Fruit fly (Drosophila melanogaster) whole organism, embryonic: ENCODE measurements around the gene Idua.

ENCODE experiments used
- Adf1 ChIP-seq: fragments of 200-800 bp; sonication (Bioruptor generic); IDR thresholded peaks from 2 replicates; pipeline ENCODE4 v1.3.6; 2022; ENCODE audit warnings: missing biosample characterization, missing genetic modification characterization
- Aef1 ChIP-seq: fragments of 200-800 bp; sonication (Bioruptor generic); IDR thresholded peaks from 3 replicates; pipeline ENCODE4 v1.3.6; 2022; ENCODE audit warnings: missing biosample characterization, missing genetic modification characterization
- Asciz ChIP-seq: fragments of 200-800 bp; sonication (Bioruptor generic); optimal IDR thresholded peaks from 2 replicates; lab custom pipeline; 2017; ENCODE audit warnings: missing biosample characterization, mild to moderate bottlenecking, missing genetic modification characterization, missing genetic modification reagents
- BtbVII ChIP-seq: fragments of 200-800 bp; sonication (Bioruptor generic); optimal IDR thresholded peaks from 3 replicates; lab custom pipeline; 2017; ENCODE audit warnings: missing biosample characterization, mild to moderate bottlenecking, missing genetic modification characterization
- CG11398 ChIP-seq: fragments of 200-800 bp; sonication (Bioruptor generic); optimal IDR thresholded peaks from 2 replicates; lab custom pipeline; 2016; ENCODE audit warnings: missing biosample characterization, missing genetic modification characterization
- CG11723 ChIP-seq: fragments of 200-800 bp; sonication (Bioruptor generic); optimal IDR thresholded peaks from 2 replicates; lab custom pipeline; 2017; ENCODE audit warnings: missing biosample characterization, mild to moderate bottlenecking, missing genetic modification characterization
- CG12071 ChIP-seq: fragments of 200-800 bp; sonication (Bioruptor generic); optimal IDR thresholded peaks from 3 replicates; lab custom pipeline; 2018; ENCODE audit warnings: missing biosample characterization, mild to moderate bottlenecking, missing genetic modification characterization
- CG12744 ChIP-seq: fragments of 200-800 bp; sonication (Bioruptor generic); optimal IDR thresholded peaks from 2 replicates; lab custom pipeline; 2016; ENCODE audit warnings: missing biosample characterization, missing genetic modification characterization
- CG13424 ChIP-seq: fragments of 200-800 bp; sonication (Bioruptor generic); optimal IDR thresholded peaks from 2 replicates; lab custom pipeline; 2019; ENCODE audit warnings: missing biosample characterization, mild to moderate bottlenecking, missing genetic modification characterization, moderate library complexity
- CG14441 ChIP-seq: fragments of 200-800 bp; sonication (Bioruptor generic); IDR thresholded peaks from 2 replicates; pipeline ENCODE4 v1.3.6; 2022; ENCODE audit warnings: missing biosample characterization, missing genetic modification characterization
- CG14710 ChIP-seq: fragments of 200-800 bp; sonication (Bioruptor generic); optimal IDR thresholded peaks from 3 replicates; lab custom pipeline; 2019; ENCODE audit warnings: missing biosample characterization, mild to moderate bottlenecking, missing genetic modification characterization, moderate library complexity
- CG1529 ChIP-seq: fragments of 200-800 bp; sonication (Bioruptor generic); optimal IDR thresholded peaks from 3 replicates; lab custom pipeline; 2018; ENCODE audit warnings: missing biosample characterization, missing genetic modification characterization
- CG17328 ChIP-seq: fragments of 200-800 bp; sonication (Bioruptor generic); IDR thresholded peaks from 2 replicates; pipeline ENCODE4 v1.3.6; 2022; ENCODE audit warnings: missing biosample characterization, missing genetic modification characterization
- CG17829 ChIP-seq: fragments of 200-800 bp; optimal IDR thresholded peaks from 2 replicates; lab custom pipeline; 2019; ENCODE audit warnings: missing biosample characterization, mild to moderate bottlenecking, missing genetic modification characterization, moderate library complexity
- CG17912 ChIP-seq: fragments of 200-800 bp; sonication (Bioruptor generic); optimal IDR thresholded peaks from 2 replicates; lab custom pipeline; 2018; ENCODE audit warnings: missing biosample characterization, mild to moderate bottlenecking, missing genetic modification characterization
- CG1792 ChIP-seq: fragments of 200-800 bp; sonication (Bioruptor generic); optimal IDR thresholded peaks from 2 replicates; lab custom pipeline; 2016; ENCODE audit warnings: missing biosample characterization, missing genetic modification characterization
- CG2116 ChIP-seq: fragments of 200-800 bp; sonication (Bioruptor generic); optimal IDR thresholded peaks from 3 replicates; lab custom pipeline; 2018; ENCODE audit warnings: missing biosample characterization, mild to moderate bottlenecking, missing genetic modification characterization
- CG3163 ChIP-seq: fragments of 200-800 bp; sonication (Bioruptor generic); optimal IDR thresholded peaks from 3 replicates; lab custom pipeline; 2016; ENCODE audit warnings: missing biosample characterization, missing genetic modification characterization
- CG4617 ChIP-seq: fragments of 200-800 bp; sonication (Bioruptor generic); optimal IDR thresholded peaks from 3 replicates; lab custom pipeline; 2016; ENCODE audit warnings: missing biosample characterization, missing genetic modification characterization, borderline replicate concordance
- CG6813 ChIP-seq: fragments of 200-800 bp; sonication (Bioruptor generic); optimal IDR thresholded peaks from 2 replicates; lab custom pipeline; 2017; ENCODE audit warnings: missing biosample characterization, missing genetic modification characterization, mild to moderate bottlenecking, moderate library complexity, missing genetic modification reagents
- CG7745 ChIP-seq: fragments of 200-800 bp; sonication (Bioruptor generic); optimal IDR thresholded peaks from 2 replicates; lab custom pipeline; 2018; ENCODE audit warnings: missing biosample characterization, mild to moderate bottlenecking, missing genetic modification characterization, moderate library complexity
- CG9609 ChIP-seq: fragments of 200-800 bp; sonication (Bioruptor generic); optimal IDR thresholded peaks from 3 replicates; lab custom pipeline; 2016; ENCODE audit warnings: missing biosample characterization, missing genetic modification characterization
- CG9817 ChIP-seq: fragments of 200-800 bp; sonication (Bioruptor generic); optimal IDR thresholded peaks from 2 replicates; lab custom pipeline; 2018; ENCODE audit warnings: missing biosample characterization, mild to moderate bottlenecking, missing genetic modification characterization, moderate library complexity
- D ChIP-seq, 2 experiments: fragments of 200-800 bp in 1 of 2; fragments of >200 bp in 1 of 2; sonication (Bioruptor generic) in 1 of 2; optimal IDR thresholded peaks; 2 replicates in 1 of 2; 3 replicates in 1 of 2; lab custom pipeline; 2017; ENCODE audit warnings: mild to moderate bottlenecking in 1 of 2, missing biosample characterization in 1 of 2, missing genetic modification characterization in 1 of 2, missing genetic modification reagents in 1 of 2
- D19B ChIP-seq: fragments of 200-800 bp; sonication (Bioruptor generic); optimal IDR thresholded peaks from 2 replicates; lab custom pipeline; 2017; ENCODE audit warnings: missing biosample characterization, mild to moderate bottlenecking, missing genetic modification characterization
- Dp ChIP-seq: fragments of 200-800 bp; sonication (Bioruptor generic); optimal IDR thresholded peaks from 2 replicates; lab custom pipeline; 2018; ENCODE audit warnings: missing biosample characterization, mild to moderate bottlenecking, missing genetic modification characterization, moderate library complexity
- Ets65A ChIP-seq: fragments of 200-800 bp; sonication (Bioruptor generic); peaks from one replicate; lab custom pipeline; 2016; ENCODE audit warnings: missing biosample characterization, missing genetic modification characterization
- Hey ChIP-seq: fragments of 200-800 bp; sonication (Bioruptor generic); optimal IDR thresholded peaks from 3 replicates; lab custom pipeline; 2018; ENCODE audit warnings: missing biosample characterization, mild to moderate bottlenecking, missing genetic modification characterization
- Jarid2 ChIP-seq: fragments of 200-800 bp; sonication (Bioruptor generic); optimal IDR thresholded peaks from 3 replicates; lab custom pipeline; 2017; ENCODE audit warnings: mild to moderate bottlenecking, missing biosample characterization, missing genetic modification reagents, missing genetic modification characterization
- Kr ChIP-seq: fragments of 200-800 bp; sonication (Bioruptor generic); optimal IDR thresholded peaks from 2 replicates; lab custom pipeline; 2017; ENCODE audit warnings: missing biosample characterization, mild to moderate bottlenecking, missing genetic modification characterization
- Rfx ChIP-seq: fragments of 200-800 bp; sonication (Bioruptor generic); IDR thresholded peaks from 2 replicates; pipeline ENCODE4 v1.3.6; 2022; ENCODE audit warnings: missing biosample characterization, missing genetic modification characterization
- Sry-δ ChIP-seq: fragments of 200-800 bp; sonication (Bioruptor generic); optimal IDR thresholded peaks from 2 replicates; lab custom pipeline; 2016; ENCODE audit warnings: missing biosample characterization, missing genetic modification characterization
- Taf1 ChIP-seq: fragments of 200-800 bp; sonication (Bioruptor generic); IDR thresholded peaks from 2 replicates; pipeline ENCODE4 v1.3.6; 2022; ENCODE audit warnings: missing biosample characterization, missing genetic modification characterization
- Xbp1 ChIP-seq: fragments of 200-800 bp; sonication (Bioruptor generic); optimal IDR thresholded peaks from 3 replicates; lab custom pipeline; 2016; ENCODE audit warnings: missing biosample characterization, mild to moderate bottlenecking, missing genetic modification characterization
- bab2 ChIP-seq: fragments of 200-800 bp; sonication (Bioruptor generic); optimal IDR thresholded peaks from 2 replicates; lab custom pipeline; 2016; ENCODE audit warnings: missing biosample characterization, missing genetic modification characterization
- dmrt11E ChIP-seq: fragments of 200-800 bp; sonication (Bioruptor generic); optimal IDR thresholded peaks from 3 replicates; lab custom pipeline; 2018; ENCODE audit warnings: missing biosample characterization, mild to moderate bottlenecking, missing genetic modification characterization, moderate library complexity
- ems ChIP-seq: fragments of 200-800 bp; sonication (Bioruptor generic); optimal IDR thresholded peaks from 3 replicates; lab custom pipeline; 2016; ENCODE audit warnings: missing biosample characterization, missing genetic modification characterization
- eyg ChIP-seq: fragments of 200-800 bp; sonication (Bioruptor generic); optimal IDR thresholded peaks from 3 replicates; lab custom pipeline; 2016; ENCODE audit warnings: missing biosample characterization, missing genetic modification characterization
- h ChIP-seq: fragments of >200 bp; optimal IDR thresholded peaks from 2 replicates; lab custom pipeline; 2017
- hkb ChIP-seq, 2 experiments: fragments of 200-800 bp in 1 of 2; fragments of >200 bp in 1 of 2; sonication (Bioruptor generic) in 1 of 2; IDR thresholded peaks in 1 of 2; optimal IDR thresholded peaks in 1 of 2; 2 replicates each; pipeline versions ENCODE4 v1.3.6 to Lab custom; 2017 to 2022; ENCODE audit warnings: missing biosample characterization in 1 of 2, missing genetic modification characterization in 1 of 2
- inv ChIP-seq: fragments of 200-800 bp; sonication (Bioruptor generic); IDR thresholded peaks from 2 replicates; pipeline ENCODE4 v1.3.6; 2022; ENCODE audit warnings: missing biosample characterization, missing genetic modification characterization; ENCODE audit not compliant: partially characterized antibody
- jigr1 ChIP-seq: fragments of 200-800 bp; sonication (Bioruptor generic); IDR thresholded peaks from 3 replicates; pipeline ENCODE4 v1.3.6; 2022; ENCODE audit warnings: missing biosample characterization, missing genetic modification characterization
- kni ChIP-seq: fragments of 200-800 bp; sonication (Bioruptor generic); optimal IDR thresholded peaks from 3 replicates; lab custom pipeline; 2017; ENCODE audit warnings: mild to moderate bottlenecking, missing biosample characterization, missing genetic modification reagents, missing genetic modification characterization
- knrl ChIP-seq: fragments of 200-800 bp; sonication (Bioruptor generic); IDR thresholded peaks from 3 replicates; pipeline ENCODE4 v1.3.6; 2022; ENCODE audit warnings: missing biosample characterization, missing genetic modification characterization; ENCODE audit not compliant: partially characterized antibody
- maf-S ChIP-seq: fragments of 200-800 bp; sonication (Bioruptor generic); optimal IDR thresholded peaks from 2 replicates; lab custom pipeline; 2016; ENCODE audit warnings: missing biosample characterization, missing genetic modification characterization
- pum ChIP-seq: fragments of 200-800 bp; sonication (Bioruptor generic); optimal IDR thresholded peaks from 2 replicates; lab custom pipeline; 2016; ENCODE audit warnings: missing biosample characterization, missing genetic modification characterization
- sr ChIP-seq: fragments of 200-800 bp; sonication (Bioruptor generic); IDR thresholded peaks from 3 replicates; pipeline ENCODE4 v1.3.6; 2022; ENCODE audit warnings: missing biosample characterization, missing genetic modification characterization
- stwl ChIP-seq: fragments of 200-800 bp; sonication (Bioruptor generic); optimal IDR thresholded peaks from 3 replicates; lab custom pipeline; 2018; ENCODE audit warnings: missing biosample characterization, mild to moderate bottlenecking, missing genetic modification characterization, moderate library complexity
- vvl ChIP-seq: fragments of 200-800 bp; sonication (Bioruptor generic); IDR thresholded peaks from 2 replicates; pipeline ENCODE4 v1.3.6; 2022; ENCODE audit warnings: missing biosample characterization, missing genetic modification characterization
- wek ChIP-seq: fragments of 200-800 bp; sonication (Bioruptor generic); optimal IDR thresholded peaks from 3 replicates; lab custom pipeline; 2018; ENCODE audit warnings: missing biosample characterization, mild to moderate bottlenecking, missing genetic modification characterization, moderate library complexity

The Idua gene

dm6 chr2L:11106562-11106962, 6.3 kb downstream of the Idua start, which contains the start of gene Reps (continued):
- TF ChIP-seq Jarid2, result peak; percentile 90
- peak; percentile 99 for TF ChIP-seq CG4617 (GFP tag; lab: Kevin White, UChicago)
- TF ChIP-seq CG13424, result peak; percentile 98
- TF ChIP-seq h (lab: Kevin White, UChicago), result no peak
- peak; percentile 99 for TF ChIP-seq Xbp1
- TF ChIP-seq CG2116 (GFP tag; lab: Kevin White, UChicago), result peak; percentile 94
- peak; percentile 86 for TF ChIP-seq CG3163 (GFP tag; lab: Kevin White, UChicago)
- TF ChIP-seq CG1529 (GFP tag; lab: Kevin White, UChicago), result peak; percentile 96
- peak; percentile 97 for TF ChIP-seq CG9609 (GFP tag; lab: Kevin White, UChicago)
- TF ChIP-seq dmrt11E (tag; lab: Kevin White, UChicago), result peak; percentile 99
- TF ChIP-seq Ets65A (GFP tag; lab: Kevin White, UChicago), result peak; percentile 100
- TF ChIP-seq jigr1 (GFP tag; lab: Robert Waterston, UW), result peak; percentile 98
- TF ChIP-seq Taf1, result peak; percentile 97
- no peak for TF ChIP-seq kni (GFP tag; lab: Kevin White, UChicago)
- TF ChIP-seq CG14441 (GFP tag; lab: Robert Waterston, UW), result peak; percentile 99
- peak; percentile 88 for TF ChIP-seq wek (GFP tag; lab: Kevin White, UChicago)
- peak; percentile 55 for TF ChIP-seq Dp (GFP tag; lab: Kevin White, UChicago)
- peak; percentile 99 for TF ChIP-seq CG17829 (tag; lab: Kevin White, UChicago)
- TF ChIP-seq CG12744 (GFP tag; lab: Kevin White, UChicago), result peak; percentile 97
- TF ChIP-seq CG14710 (tag; lab: Kevin White, UChicago), result peak; percentile 98
- peak; percentile 97 for TF ChIP-seq CG6813 (GFP tag; lab: Kevin White, UChicago)
- peak; percentile 95 for TF ChIP-seq stwl (tag; lab: Kevin White, UChicago)
- peak; percentile 86 for TF ChIP-seq Hey (tag; lab: Kevin White, UChicago)
- peak; percentile 92 for TF ChIP-seq eyg
- TF ChIP-seq pum (GFP tag; lab: Kevin White, UChicago), result peak; percentile 98
- peak; percentile 99 for TF ChIP-seq Aef1 (GFP tag; lab: Robert Waterston, UW)
- TF ChIP-seq hkb (optimal IDR thresholded peaks at IDR 0.05; lab: Kevin White, UChicago), result peak; percentile 91
- peak; percentile 99 for TF ChIP-seq hkb (GFP tag; IDR thresholded peaks at IDR 0.05; lab: Robert Waterston, UW)
- peak; percentile 83 for TF ChIP-seq Sry-δ (GFP tag; lab: Kevin White, UChicago)
- TF ChIP-seq D19B (GFP tag; lab: Kevin White, UChicago), result peak; percentile 94
- peak; percentile 97 for TF ChIP-seq CG11723 (GFP tag; lab: Kevin White, UChicago)
- peak; percentile 98 for TF ChIP-seq ems (GFP tag; lab: Kevin White, UChicago)
- TF ChIP-seq knrl (GFP tag; lab: Robert Waterston, UW), result peak; percentile 77
- peak; percentile 97 for TF ChIP-seq BtbVII
- peak; percentile 52; the same call in 1 of the 2 replicates for TF ChIP-seq inv (GFP tag; lab: Robert Waterston, UW)
- TF ChIP-seq maf-S (GFP tag; lab: Kevin White, UChicago), result peak; percentile 97
- TF ChIP-seq Adf1 (GFP tag; lab: Robert Waterston, UW), result peak; percentile 86
- peak; percentile 63 for TF ChIP-seq Kr (GFP tag; lab: Kevin White, UChicago)
- peak; percentile 82 for TF ChIP-seq CG7745 (tag; lab: Kevin White, UChicago)
- TF ChIP-seq CG11398 (GFP tag; lab: Kevin White, UChicago), result peak; percentile 93
- peak; percentile 99 for TF ChIP-seq Rfx (GFP tag; lab: Robert Waterston, UW)
- TF ChIP-seq Asciz (GFP tag; lab: Kevin White, UChicago), result peak; percentile 97
- TF ChIP-seq CG17328, result peak; percentile 99
- TF ChIP-seq CG17912 (GFP tag; lab: Kevin White, UChicago), result peak; percentile 94
- TF ChIP-seq vvl, result peak; percentile 99
- TF ChIP-seq CG9817 (tag; lab: Kevin White, UChicago), result peak; percentile 98
- TF ChIP-seq sr, result peak; percentile 90
- TF ChIP-seq CG12071 (GFP tag; lab: Kevin White, UChicago), result peak; percentile 96
- peak; percentile 98 for TF ChIP-seq bab2 (GFP tag; lab: Kevin White, UChicago)
- TF ChIP-seq D (optimal IDR thresholded peaks at IDR 0.05; lab: Kevin White, UChicago), result no peak
- TF ChIP-seq D (GFP tag; optimal IDR thresholded peaks at IDR 0.05; lab: Kevin White, UChicago), result peak; percentile 99
- peak; percentile 95 for TF ChIP-seq CG1792 (GFP tag; lab: Kevin White, UChicago)
